Fruit fly (Drosophila melanogaster) Kc167 (cell line): ENCODE measurements around the gene CG16865.

ENCODE experiments used
- Myc ChIP-seq: fragments of >200 bp; optimal IDR thresholded peaks from 2 replicates; lab custom pipeline; 2017; ENCODE audit warnings: missing external identifiers
- Sin3A ChIP-seq: fragments of >200 bp; optimal IDR thresholded peaks from 2 replicates; lab custom pipeline; 2018; ENCODE audit warnings: missing external identifiers
- h ChIP-seq: fragments of >200 bp; optimal IDR thresholded peaks from 3 replicates; lab custom pipeline; 2018; ENCODE audit warnings: missing external identifiers
- insv ChIP-seq: fragments of >200 bp; optimal IDR thresholded peaks from 3 replicates; lab custom pipeline; 2018; ENCODE audit warnings: missing external identifiers
- psq ChIP-seq: fragments of >200 bp; optimal IDR thresholded peaks from 2 replicates; lab custom pipeline; 2017; ENCODE audit warnings: missing external identifiers
- ttk ChIP-seq: sonication (Bioruptor generic); optimal IDR thresholded peaks from 2 replicates; lab custom pipeline; 2017; ENCODE audit warnings: missing external identifiers

- TF ChIP-seq ttk (lab: Kevin White, UChicago) (no peak), h (no peak), Myc (no peak), psq (no peak), insv (no peak), Sin3A (lab: Kevin White, UChicago) (peak; percentile 60)
Observed at dm6 chr2L:13835002-13835910, 23.9 kb downstream of the CG16865 start, which contains the start of the genes mRpS23 and CenG1A.
